Worm (Caenorhabditis elegans): Measurements from ENCODE around the gene gly-7.

The gly-7 gene

DNA sequence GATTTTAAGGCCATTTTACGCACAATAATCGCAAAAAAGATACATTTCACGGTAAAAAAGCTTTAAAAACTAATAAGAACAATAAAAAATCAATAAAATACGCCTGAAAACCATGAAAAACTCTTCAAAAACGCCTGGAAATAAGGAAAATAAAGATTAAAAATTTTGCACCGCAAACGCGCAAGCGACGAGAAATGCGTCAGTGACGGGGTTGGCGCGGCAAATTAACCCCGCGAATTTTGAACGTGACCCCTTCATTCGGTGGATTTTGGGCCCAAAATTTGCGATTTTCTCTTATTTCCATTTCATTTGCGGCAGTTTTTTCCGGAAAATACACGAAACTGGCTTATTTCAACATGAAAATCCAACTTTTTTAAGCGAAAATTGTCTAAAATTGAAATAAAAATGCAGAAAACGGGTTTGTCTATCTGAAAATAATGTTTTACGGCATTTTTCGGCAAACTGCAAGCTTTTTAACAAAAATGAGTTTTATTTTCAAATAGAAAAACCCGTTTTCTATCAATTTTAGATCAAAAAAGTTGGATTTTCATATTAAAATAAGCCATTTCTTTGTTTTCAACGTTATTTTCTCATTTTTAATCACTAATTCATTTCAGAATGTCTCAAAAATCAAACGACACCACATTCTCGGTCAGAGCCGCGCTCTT, 47.6 kb upstream of the gly-7 start, which contains the start of gene knl-3 (continued):
- TF ChIP-seq nhr-43 (tag; optimal IDR thresholded peaks at IDR 0.05; ENCODE audit: poor library complexity, severe bottlenecking), result peak; percentile 77
- TF ChIP-seq ztf-11 (tag; optimal IDR thresholded peaks at IDR 0.05), result no peak
- peak; percentile 56 for TF ChIP-seq ceh-28 (tag; optimal IDR thresholded peaks at IDR 0.05)
- TF ChIP-seq mml-1 (tag; optimal IDR thresholded peaks at IDR 0.05), result no peak
- no peak for TF ChIP-seq egl-5 (tag; optimal IDR thresholded peaks at IDR 0.05)

ce11 chrV:1868025-1868424, 46.9 kb upstream of the gly-7 start:
- TF ChIP-seq pha-4 (tag; optimal IDR thresholded peaks at IDR 0.05) (no peak), nfya-1 (tag; optimal IDR thresholded peaks at IDR 0.05; ENCODE audit: insufficient read depth) (no peak), ztf-11 (tag; optimal IDR thresholded peaks at IDR 0.05) (no peak), nhr-12 (tag; optimal IDR thresholded peaks at IDR 0.05) (no peak), eor-1 (tag; optimal IDR thresholded peaks at IDR 0.05) (no peak), ama-1 (optimal IDR thresholded peaks at IDR 0.05) (no peak), nhr-237 (tag; optimal IDR thresholded peaks at IDR 0.05) (no peak), nhr-76 (tag; optimal IDR thresholded peaks at IDR 0.05) (no peak), ztf-4 (tag; optimal IDR thresholded peaks at IDR 0.05) (no peak), unc-62 (GFP tag; optimal IDR thresholded peaks at IDR 0.05) (no peak)

ce11 chrV:1864997-1865396, 43.9 kb upstream of the gly-7 start:
- TF ChIP-seq egl-27 (tag; optimal IDR thresholded peaks at IDR 0.05) (no peak), nfya-1 (tag; optimal IDR thresholded peaks at IDR 0.05; ENCODE audit: insufficient read depth) (peak; percentile 99)

- TF ChIP-seq fkh-10 (GFP tag; optimal IDR thresholded peaks at IDR 0.05) (no peak), ama-1 (optimal IDR thresholded peaks at IDR 0.05) (no peak), nhr-67 (tag; optimal IDR thresholded peaks at IDR 0.05) (no peak), lin-15B (tag; optimal IDR thresholded peaks at IDR 0.05) (no peak), unc-62 (GFP tag; optimal IDR thresholded peaks at IDR 0.05) (no peak), elt-2 (tag; optimal IDR thresholded peaks at IDR 0.05) (no peak), nhr-43 (tag; optimal IDR thresholded peaks at IDR 0.05; ENCODE audit: poor library complexity, severe bottlenecking) (no peak)
Observed at ce11 chrV:1862954-1863353, 41.8 kb upstream of the gly-7 start.

ce11 chrV:1857840-1858239, 36.7 kb upstream of the gly-7 start:
- no peak for TF ChIP-seq skn-1 (tag; optimal IDR thresholded peaks at IDR 0.05)

DNA sequence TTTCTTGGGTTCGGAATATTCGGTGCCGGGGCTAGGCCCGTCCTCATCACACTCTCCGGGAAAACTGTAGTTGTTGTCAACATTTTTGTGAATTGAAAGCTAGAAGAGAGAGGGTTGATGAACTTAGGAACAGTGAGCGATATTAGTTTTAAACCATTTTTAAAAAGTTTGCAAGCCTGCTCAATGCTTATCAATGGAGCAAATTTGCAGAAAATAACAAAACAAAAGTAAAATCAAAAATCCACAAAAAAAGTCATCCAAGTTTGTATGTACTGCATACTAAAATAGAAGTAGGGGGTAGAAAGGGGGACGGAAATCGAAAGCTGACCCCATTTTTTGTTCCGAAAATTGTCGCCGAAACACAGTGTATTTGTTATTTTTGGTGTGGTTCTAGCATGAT, 35.1 kb upstream of the gly-7 start, which contains the start of gene T10B5.10:
Gene T10B5.10 (minus strand): TSS at position 101 of the 400 bp plus-strand sequence.
- no peak for TF ChIP-seq nfya-1 (tag; optimal IDR thresholded peaks at IDR 0.05; ENCODE audit: insufficient read depth)
- no peak for TF ChIP-seq lsy-12 (tag; optimal IDR thresholded peaks at IDR 0.05)
- no peak for TF ChIP-seq zag-1 (tag; optimal IDR thresholded peaks at IDR 0.05)
- TF ChIP-seq nhr-23 (tag; optimal IDR thresholded peaks at IDR 0.05), result no peak
- TF ChIP-seq lin-15B (tag; optimal IDR thresholded peaks at IDR 0.05), result no peak
- no peak for TF ChIP-seq tbx-2 (tag; optimal IDR thresholded peaks at IDR 0.05)
- no peak for TF ChIP-seq aly-2 (tag; optimal IDR thresholded peaks at IDR 0.05)
- TF ChIP-seq egl-27 (tag; optimal IDR thresholded peaks at IDR 0.05), result no peak
- no peak for TF ChIP-seq elt-3 (tag; optimal IDR thresholded peaks at IDR 0.05)
- no peak for TF ChIP-seq ZK546.5 (tag; optimal IDR thresholded peaks at IDR 0.05)
- TF ChIP-seq elt-2 (tag; optimal IDR thresholded peaks at IDR 0.05), result no peak
- TF ChIP-seq fkh-10 (GFP tag; optimal IDR thresholded peaks at IDR 0.05), result no peak
- no peak for TF ChIP-seq mdl-1 (tag; optimal IDR thresholded peaks at IDR 0.05)
- TF ChIP-seq snpc-4 (tag; optimal IDR thresholded peaks at IDR 0.05), result no peak
- no peak for TF ChIP-seq nhr-25 (tag; optimal IDR thresholded peaks at IDR 0.05)
- TF ChIP-seq ztf-4 (tag; optimal IDR thresholded peaks at IDR 0.05), result no peak
- no peak for TF ChIP-seq ztf-11 (tag; optimal IDR thresholded peaks at IDR 0.05)

DNA sequence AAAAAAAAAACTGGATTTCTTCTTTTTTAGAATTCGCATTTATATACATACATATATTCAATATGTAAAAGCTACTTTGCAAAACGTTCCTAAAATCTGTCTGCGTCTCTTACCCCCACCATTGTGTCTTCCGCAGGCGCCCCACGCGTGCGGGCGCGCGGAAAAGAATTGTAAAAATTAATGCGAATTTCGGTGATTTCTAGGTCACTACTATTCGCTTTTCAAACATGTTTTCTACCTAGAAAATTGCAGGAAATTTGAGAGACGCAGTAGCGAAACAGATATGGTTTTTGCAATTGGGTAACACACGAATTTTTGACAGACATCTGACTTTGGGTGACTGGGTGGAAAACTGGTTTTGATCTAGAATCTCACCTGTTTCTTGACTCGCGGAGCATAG, 34.0 kb upstream of the gly-7 start:
- TF ChIP-seq lin-15B (tag; optimal IDR thresholded peaks at IDR 0.05), result no peak
- no peak for TF ChIP-seq zag-1 (tag; optimal IDR thresholded peaks at IDR 0.05)
- TF ChIP-seq eor-1 (tag; optimal IDR thresholded peaks at IDR 0.05), result no peak
- TF ChIP-seq tbx-2 (tag; optimal IDR thresholded peaks at IDR 0.05), result no peak
- TF ChIP-seq fos-1 (tag; optimal IDR thresholded peaks at IDR 0.05), result no peak
- no peak for TF ChIP-seq skn-1 (tag; optimal IDR thresholded peaks at IDR 0.05)
- TF ChIP-seq ama-1 (optimal IDR thresholded peaks at IDR 0.05), result no peak
- no peak for TF ChIP-seq jun-1 (tag; optimal IDR thresholded peaks at IDR 0.05)
- TF ChIP-seq ceh-9 (tag; optimal IDR thresholded peaks at IDR 0.05), result no peak
- TF ChIP-seq ZK546.5 (tag; optimal IDR thresholded peaks at IDR 0.05), result no peak
- no peak for TF ChIP-seq nhr-12 (tag; optimal IDR thresholded peaks at IDR 0.05)
- no peak for TF ChIP-seq elt-2 (tag; optimal IDR thresholded peaks at IDR 0.05)
- no peak for TF ChIP-seq ceh-28 (tag; optimal IDR thresholded peaks at IDR 0.05)
- no peak for TF ChIP-seq ceh-16 (tag; optimal IDR thresholded peaks at IDR 0.05)
- no peak for TF ChIP-seq lsy-12 (tag; optimal IDR thresholded peaks at IDR 0.05)
- TF ChIP-seq nhr-76 (tag; optimal IDR thresholded peaks at IDR 0.05), result no peak
- peak; percentile 52 for TF ChIP-seq nhr-25 (tag; optimal IDR thresholded peaks at IDR 0.05)
- peak; percentile 90 for TF ChIP-seq nhr-23 (tag; optimal IDR thresholded peaks at IDR 0.05)
- TF ChIP-seq pha-4 (tag; optimal IDR thresholded peaks at IDR 0.05), result no peak
- TF ChIP-seq mdl-1 (tag; optimal IDR thresholded peaks at IDR 0.05), result no peak
- no peak for TF ChIP-seq nhr-43 (tag; optimal IDR thresholded peaks at IDR 0.05; ENCODE audit: poor library complexity, severe bottlenecking)
- no peak for TF ChIP-seq elt-1 (tag; optimal IDR thresholded peaks at IDR 0.05)
- no peak for TF ChIP-seq snpc-4 (tag; optimal IDR thresholded peaks at IDR 0.05)
- TF ChIP-seq lin-39 (tag; optimal IDR thresholded peaks at IDR 0.05), result peak; percentile 3
- no peak for TF ChIP-seq fkh-10 (GFP tag; optimal IDR thresholded peaks at IDR 0.05)
- TF ChIP-seq aly-2 (tag; optimal IDR thresholded peaks at IDR 0.05), result no peak

All from whole organism, L3 larva.